Fruit fly (Drosophila melanogaster) whole organism, pupa: Measurements from ENCODE around the gene EMC5.

ENCODE experiments used
- CG10348 ChIP-seq: fragments of 200-800 bp; sonication (Bioruptor generic); IDR thresholded peaks from 2 replicates; pipeline ENCODE4 v1.3.6; 2022; ENCODE audit warnings: missing biosample characterization, missing genetic modification characterization
- CG15710 ChIP-seq: fragments of 200-800 bp; sonication (Bioruptor generic); optimal IDR thresholded peaks from 2 replicates; lab custom pipeline; 2018; ENCODE audit warnings: missing biosample characterization, mild to moderate bottlenecking, missing genetic modification characterization, moderate library complexity
- CG17806 ChIP-seq: fragments of 200-800 bp; sonication (Bioruptor generic); optimal IDR thresholded peaks from 2 replicates; lab custom pipeline; 2018; ENCODE audit warnings: missing biosample characterization, mild to moderate bottlenecking, missing genetic modification characterization, moderate library complexity
- CG32121 ChIP-seq: fragments of 200-800 bp; sonication (Bioruptor generic); IDR thresholded peaks from 2 replicates; pipeline ENCODE4 v1.3.6; 2022; ENCODE audit warnings: missing biosample characterization, missing genetic modification characterization
- CG4496 ChIP-seq: fragments of 200-800 bp; sonication (Bioruptor generic); IDR thresholded peaks from 3 replicates; pipeline ENCODE4 v1.3.6; 2022; ENCODE audit warnings: missing biosample characterization, missing genetic modification characterization
- CG9948 ChIP-seq: fragments of 200-800 bp; sonication (Bioruptor generic); optimal IDR thresholded peaks from 2 replicates; lab custom pipeline; 2018; ENCODE audit warnings: missing biosample characterization, mild to moderate bottlenecking, missing genetic modification characterization, moderate library complexity
- D1 ChIP-seq: fragments of 200-800 bp; sonication (Bioruptor generic); optimal IDR thresholded peaks from 2 replicates; lab custom pipeline; 2018; ENCODE audit warnings: missing biosample characterization, mild to moderate bottlenecking, missing genetic modification characterization, moderate library complexity
- EcR ChIP-seq: fragments of 200-800 bp; sonication (Bioruptor generic); optimal IDR thresholded peaks from 3 replicates; lab custom pipeline; 2019; ENCODE audit warnings: missing biosample characterization, missing genetic modification characterization, mild to moderate bottlenecking, moderate library complexity, missing genetic modification reagents
- Pif1B ChIP-seq: fragments of 200-800 bp; sonication (Bioruptor generic); optimal IDR thresholded peaks from 3 replicates; lab custom pipeline; 2016; ENCODE audit warnings: missing biosample characterization, missing genetic modification characterization
- gl ChIP-seq: fragments of 200-800 bp; sonication (Bioruptor generic); optimal IDR thresholded peaks from 2 replicates; lab custom pipeline; 2018; ENCODE audit warnings: missing biosample characterization, mild to moderate bottlenecking, missing genetic modification characterization

dm6 chr2L:18943797-18944174, 43.7 kb upstream of the EMC5 start, which contains the start of gene ssp3:
- TF ChIP-seq CG10348 (GFP tag; lab: Robert Waterston, UW) (no peak), CG4496 (GFP tag; lab: Robert Waterston, UW) (no peak), D1 (no peak), CG32121 (GFP tag; lab: Robert Waterston, UW) (no peak), CG9948 (tag; lab: Kevin White, UChicago) (no peak), Pif1B (GFP tag; lab: Kevin White, UChicago) (no peak), CG15710 (no peak), EcR (GFP tag; lab: Kevin White, UChicago) (no peak), CG17806 (no peak), gl (tag; lab: Kevin White, UChicago) (no peak)
